Fruit fly (Drosophila melanogaster): Measurements from ENCODE around the gene U2af38.

The U2af38 gene

DNA sequence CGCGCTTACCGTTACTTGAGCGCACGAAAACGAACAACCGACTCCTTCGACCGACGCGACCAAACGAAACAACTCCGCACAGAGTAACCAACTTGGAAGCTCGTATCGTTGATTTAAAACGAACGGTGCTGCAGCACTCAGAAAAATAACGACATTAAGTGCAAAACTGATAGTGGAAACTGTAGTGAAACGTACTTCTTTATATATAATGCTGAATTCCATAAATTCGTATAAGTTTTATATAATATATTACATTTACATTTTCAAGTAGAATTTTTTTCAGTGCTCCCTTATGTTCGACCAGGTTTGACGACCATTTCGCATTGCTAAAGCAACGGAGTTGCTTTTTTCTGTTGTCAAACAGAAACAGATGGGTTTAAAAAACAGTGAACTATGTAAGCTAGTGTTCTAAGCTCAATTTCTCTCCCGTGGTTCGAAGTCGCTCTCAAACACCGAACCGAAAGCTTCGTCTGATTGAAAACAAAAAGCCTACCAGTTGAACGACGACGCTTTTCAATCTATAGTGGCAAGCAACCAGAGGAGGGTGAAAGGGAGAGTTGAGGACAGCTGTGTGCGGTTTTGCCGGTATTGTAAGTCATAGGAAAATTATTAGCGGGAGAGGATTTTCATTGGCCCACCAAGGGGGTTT lies 26.9 kb downstream of the U2af38 start, which contains the start of gene CG17075 (continued):
- TF ChIP-seq CG11723 (GFP tag; optimal IDR thresholded peaks at IDR 0.05) (peak; percentile 83), mld (GFP tag; IDR thresholded peaks at IDR 0.05; ENCODE audit: partially characterized antibody) (no peak), az2 (GFP tag; optimal IDR thresholded peaks at IDR 0.05) (peak; percentile 94), CG3838 (GFP tag; optimal IDR thresholded peaks at IDR 0.05) (peak; percentile 80), nau (GFP tag; optimal IDR thresholded peaks at IDR 0.05) (no peak), seq (GFP tag; IDR thresholded peaks at IDR 0.05) (peak; percentile 94), amos (GFP tag; IDR thresholded peaks at IDR 0.05; ENCODE audit: partially characterized antibody) (no peak), CG15514 (GFP tag; optimal IDR thresholded peaks at IDR 0.05) (peak; percentile 93), CG9609 (GFP tag; optimal IDR thresholded peaks at IDR 0.05) (peak; percentile 57), Mes4 (GFP tag; optimal IDR thresholded peaks at IDR 0.05) (peak; percentile 37), croc (GFP tag; conservative IDR thresholded peaks at IDR 0.05) (peak; percentile 79), tap (tag; optimal IDR thresholded peaks at IDR 0.05) (peak; percentile 89), kni (GFP tag; optimal IDR thresholded peaks at IDR 0.05) (peak; percentile 38), Dref (GFP tag; IDR thresholded peaks at IDR 0.05) (peak; percentile 32; the same call in 1 of the 2 replicates), fd3F (GFP tag; optimal IDR thresholded peaks at IDR 0.05) (peak; percentile 96), CG13424 (tag; optimal IDR thresholded peaks at IDR 0.05) (peak; percentile 95), CG32767 (GFP tag; IDR thresholded peaks at IDR 0.05) (peak; percentile 91), cato (GFP tag; optimal IDR thresholded peaks at IDR 0.05; ENCODE audit: borderline replicate concordance) (peak; percentile 88), tin (GFP tag; optimal IDR thresholded peaks at IDR 0.05) (peak; percentile 94), wor (GFP tag; IDR thresholded peaks at IDR 0.05) (peak; percentile 90), Mrtf (GFP tag; IDR thresholded peaks at IDR 0.05) (peak; percentile 92), CG7556 (GFP tag; optimal IDR thresholded peaks at IDR 0.05) (peak; percentile 98), Blimp-1 (GFP tag; optimal IDR thresholded peaks at IDR 0.05) (peak; percentile 89), CG10209 (GFP tag; optimal IDR thresholded peaks at IDR 0.05) (peak; percentile 96), ro (GFP tag; IDR thresholded peaks at IDR 0.05) (peak; percentile 83), CG12391 (tag; optimal IDR thresholded peaks at IDR 0.05) (peak; percentile 96), aop (GFP tag; IDR thresholded peaks at IDR 0.05) (peak; percentile 83; the same call in 1 of the 2 replicates), CG2120 (GFP tag; optimal IDR thresholded peaks at IDR 0.05) (peak; percentile 96), Meics (GFP tag; optimal IDR thresholded peaks at IDR 0.05) (peak; percentile 97), Bteb2 (GFP tag; optimal IDR thresholded peaks at IDR 0.05) (peak; percentile 68), CG2875 (GFP tag; optimal IDR thresholded peaks at IDR 0.05) (peak; percentile 87), fd64A (GFP tag; optimal IDR thresholded peaks at IDR 0.05) (peak; percentile 77), Sry-β (GFP tag; optimal IDR thresholded peaks at IDR 0.05) (peak; percentile 6), Lpt (GFP tag; optimal IDR thresholded peaks at IDR 0.05) (no peak), CG12942 (GFP tag; optimal IDR thresholded peaks at IDR 0.05) (peak; percentile 92), CkIIα-i1 (GFP tag; IDR thresholded peaks at IDR 0.05) (peak; percentile 71; the same call in 1 of the 2 replicates), Dek (tag; optimal IDR thresholded peaks at IDR 0.05) (peak; percentile 96), CG6854 (GFP tag; optimal IDR thresholded peaks at IDR 0.05) (peak; percentile 92), MBD-R2 (GFP tag; IDR thresholded peaks at IDR 0.05) (peak; percentile 91), psq (GFP tag; optimal IDR thresholded peaks at IDR 0.05) (peak; percentile 84), dati (GFP tag; IDR thresholded peaks at IDR 0.05) (peak; percentile 80; the same call in 1 of the 2 replicates), CG12659 (GFP tag; optimal IDR thresholded peaks at IDR 0.05) (peak; percentile 97), crol (GFP tag; IDR thresholded peaks at IDR 0.05) (0 out of 2 replicates have a peak, but pooled peaks have one; percentile 24), Chrac-16 (GFP tag; optimal IDR thresholded peaks at IDR 0.05) (peak; percentile 89), fd102C (GFP tag; optimal IDR thresholded peaks at IDR 0.05) (no peak), CG17912 (GFP tag; optimal IDR thresholded peaks at IDR 0.05) (peak; percentile 32), Drgx (GFP tag; IDR thresholded peaks at IDR 0.05) (peak; percentile 95), B-H2 (GFP tag; optimal IDR thresholded peaks at IDR 0.05) (peak; percentile 80), Fer2 (tag; optimal IDR thresholded peaks at IDR 0.05) (peak; percentile 83)
